Worm (Caenorhabditis elegans) whole organism, early embryonic: ENCODE results near the gene btb-12.

ENCODE experiments used
- B0310.2 ChIP-seq: sonication (generic microtip); optimal IDR thresholded peaks from 2 replicates; lab custom pipeline; 2016; ENCODE audit warnings: mild to moderate bottlenecking, missing genetic modification characterization, missing compliant biosample characterization
- F13C5.2 ChIP-seq: sonication (generic microtip); optimal IDR thresholded peaks from 2 replicates; lab custom pipeline; 2017; ENCODE audit warnings: mild to moderate bottlenecking, missing genetic modification characterization, inconsistent platforms, missing compliant biosample characterization
- ama-1 ChIP-seq: fragments of 150-350 bp; optimal IDR thresholded peaks from 2 replicates; lab custom pipeline; 2014
- ceh-13 ChIP-seq: fragments of 200-800 bp; sonication (Bioruptor generic); optimal IDR thresholded peaks from 2 replicates; lab custom pipeline; 2018; ENCODE audit warnings: mild to moderate bottlenecking, missing genetic modification characterization, missing compliant biosample characterization
- ceh-36 ChIP-seq: sonication (generic microtip); optimal IDR thresholded peaks from 2 replicates; lab custom pipeline; 2016; ENCODE audit warnings: missing genetic modification characterization, inconsistent platforms, missing compliant biosample characterization
- flt-1 ChIP-seq: fragments of 200-800 bp; sonication (Bioruptor generic); IDR thresholded peaks from 2 replicates; pipeline ENCODE4 v1.3.6; 2022; ENCODE audit warnings: missing genetic modification characterization, missing compliant biosample characterization
- hmbx-1 ChIP-seq: sonication (generic microtip); optimal IDR thresholded peaks from 2 replicates; lab custom pipeline; 2016; ENCODE audit warnings: mild to moderate bottlenecking, missing genetic modification characterization, missing compliant biosample characterization
- hnd-1 ChIP-seq: sonication (generic microtip); optimal IDR thresholded peaks from 2 replicates; lab custom pipeline; 2016; ENCODE audit warnings: missing genetic modification characterization, missing compliant biosample characterization
- pes-1 ChIP-seq: fragments of 200-800 bp; sonication (Bioruptor generic); IDR thresholded peaks from 2 replicates; pipeline ENCODE4 v1.3.6; 2022; ENCODE audit warnings: missing genetic modification reagents, missing genetic modification characterization, missing compliant biosample characterization
- sea-1 ChIP-seq: fragments of 200-800 bp; sonication (Bioruptor generic); conservative IDR thresholded peaks from 2 replicates; pipeline ENCODE4 v1.3.6; 2022; ENCODE audit warnings: missing genetic modification characterization, missing compliant biosample characterization
- tbx-37 ChIP-seq: fragments of 200-800 bp; sonication (Bioruptor generic); conservative IDR thresholded peaks from 2 replicates; pipeline ENCODE4 v1.3.6; 2022; ENCODE audit warnings: missing genetic modification reagents, missing genetic modification characterization, missing compliant biosample characterization
- tra-4 ChIP-seq: sonication (generic microtip); optimal IDR thresholded peaks from 2 replicates; lab custom pipeline; 2017; ENCODE audit warnings: missing genetic modification characterization, missing compliant biosample characterization

- TF ChIP-seq flt-1 (no peak), sea-1 (GFP tag; lab: Robert Waterston, UW) (no peak), hmbx-1 (no peak), ama-1 (lab: Kevin White, UChicago) (no peak), hnd-1 (tag; lab: Kevin White, UChicago) (no peak), B0310.2 (tag; lab: Kevin White, UChicago) (no peak), ceh-36 (tag; lab: Kevin White, UChicago) (no peak), tbx-37 (GFP tag; lab: Robert Waterston, UW) (no peak), F13C5.2 (tag; lab: Kevin White, UChicago) (no peak), tra-4 (no peak), pes-1 (GFP tag; lab: Robert Waterston, UW) (no peak), ceh-13 (no peak)
These were observed 8.5 kb downstream of the btb-12 start, which contains the start of gene duxl-1 for ce11 chrII:1663516-1663915.
